Fruit fly (Drosophila melanogaster): ENCODE results near the gene CG42716.

DNA sequence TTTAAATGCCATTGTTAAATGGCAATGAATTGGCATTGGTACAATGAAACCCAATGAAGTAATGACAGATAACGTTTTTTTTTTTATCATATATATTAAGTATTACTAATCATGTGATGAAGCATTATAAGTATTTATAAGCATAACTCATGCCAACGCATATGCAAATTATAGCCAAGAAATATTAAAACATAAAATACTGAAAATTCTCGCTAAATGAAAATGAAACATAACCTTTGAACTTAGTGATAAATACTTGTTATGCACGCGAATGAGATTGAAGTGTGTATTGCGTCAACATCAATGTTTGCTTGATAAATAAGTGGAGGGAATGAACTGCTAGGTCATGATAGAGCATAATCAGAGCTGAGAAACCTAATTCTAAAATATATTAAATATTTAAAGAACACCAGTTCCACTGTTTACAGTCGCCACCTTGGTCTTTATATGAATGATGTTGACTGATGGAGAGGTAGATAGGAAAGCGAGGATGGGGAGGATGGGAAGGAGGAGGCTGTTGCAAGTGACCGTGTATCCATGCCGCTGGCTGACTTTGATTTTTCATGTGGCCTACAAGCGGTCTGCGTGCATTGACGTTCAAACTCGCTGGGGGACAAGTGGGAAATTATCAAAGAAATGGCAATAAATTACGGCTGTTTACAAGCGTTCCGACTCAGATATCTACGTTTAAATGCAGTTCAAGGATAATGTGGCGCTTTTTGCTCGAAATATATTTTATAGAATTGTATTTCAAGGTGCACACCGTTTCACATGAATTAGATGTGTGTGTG lies 22.7 kb downstream of the CG42716 start:
- TF ChIP-seq gl (tag; optimal IDR thresholded peaks at IDR 0.05), result no peak
- TF ChIP-seq EcR (GFP tag; optimal IDR thresholded peaks at IDR 0.05), result peak; percentile 25
- no peak for TF ChIP-seq Pif1B (GFP tag; optimal IDR thresholded peaks at IDR 0.05)
